Fruit fly (Drosophila melanogaster): ENCODE measurements around the gene CG10920.

CG10920 gene

dm6 chrX:7883926-7884325 lies 29.9 kb upstream of the CG10920 start, which contains the start of gene Ir7f:
Gene Ir7f, minus strand, starts transcription at chrX:7884026.
- no peak for TF ChIP-seq Dfd (GFP tag; optimal IDR thresholded peaks at IDR 0.05)

DNA sequence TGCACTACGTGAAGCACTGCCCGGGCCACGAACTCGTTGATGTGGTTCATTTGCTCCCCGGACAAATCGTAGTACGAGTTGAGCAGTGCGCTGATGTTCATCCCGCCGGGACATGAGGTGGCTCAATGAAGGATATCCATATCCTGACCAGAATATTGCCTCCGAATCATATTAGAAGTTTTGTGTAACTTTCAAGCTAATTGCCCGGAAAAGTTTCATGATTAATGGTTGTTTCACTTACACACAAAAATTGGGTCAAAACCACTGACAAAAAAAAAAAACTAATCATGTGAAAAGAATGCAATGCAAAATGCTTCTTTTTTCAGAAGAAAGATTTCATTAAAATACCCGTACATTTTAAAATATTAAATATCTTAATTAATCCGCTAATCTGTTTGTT lies 27.5 kb upstream of the CG10920 start, which contains the start of gene Ir7e:
TSS of gene Ir7e (minus strand) at position 101 of the 400 bp plus-strand sequence.
- TF ChIP-seq CG9705 (GFP tag; optimal IDR thresholded peaks at IDR 0.05) (no peak), psq (GFP tag; optimal IDR thresholded peaks at IDR 0.05) (no peak), jim (GFP tag; optimal IDR thresholded peaks at IDR 0.05) (no peak), tai (GFP tag; optimal IDR thresholded peaks at IDR 0.05) (no peak), h (GFP tag; optimal IDR thresholded peaks at IDR 0.05) (no peak)

dm6 chrX:7878736-7879135 lies 24.7 kb upstream of the CG10920 start, which contains the start of gene Ir7d:
Gene Ir7d, minus strand, starts transcription at chrX:7878836.
- TF ChIP-seq Mio (GFP tag; optimal IDR thresholded peaks at IDR 0.05) (no peak), N (GFP tag; optimal IDR thresholded peaks at IDR 0.05) (no peak)

DNA sequence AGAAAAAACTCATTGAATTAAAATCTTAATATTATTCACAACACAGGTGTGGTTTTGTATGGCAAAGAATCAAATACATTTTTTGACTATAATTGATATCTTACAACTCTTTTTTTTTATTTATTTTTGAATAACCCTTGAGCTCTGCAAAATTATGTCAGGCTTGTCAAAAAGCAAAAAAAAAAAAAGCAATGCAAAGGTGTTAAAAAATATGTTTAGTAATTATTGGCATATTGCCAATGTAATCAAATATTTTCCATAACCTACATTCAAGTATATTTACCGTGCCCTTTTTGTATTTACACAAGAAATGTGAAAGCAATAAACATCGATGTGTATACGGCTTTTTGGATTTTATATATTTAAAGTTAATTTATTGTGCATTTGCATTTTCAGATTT lies 20.1 kb upstream of the CG10920 start, which contains the start of gene Ir7c:
TSS of gene Ir7c (plus strand) at position 301 of the 400 bp plus-strand sequence.
- TF ChIP-seq Dfd (GFP tag; optimal IDR thresholded peaks at IDR 0.05) (no peak), usp (GFP tag; optimal IDR thresholded peaks at IDR 0.05) (no peak), CG9705 (GFP tag; optimal IDR thresholded peaks at IDR 0.05) (no peak), Sp1 (GFP tag; optimal IDR thresholded peaks at IDR 0.05) (no peak), Hr78 (GFP tag; optimal IDR thresholded peaks at IDR 0.05) (no peak), GATAd (GFP tag; optimal IDR thresholded peaks at IDR 0.05) (no peak), Jra (GFP tag; optimal IDR thresholded peaks at IDR 0.05) (no peak), brk (GFP tag; optimal IDR thresholded peaks at IDR 0.05) (no peak)

DNA sequence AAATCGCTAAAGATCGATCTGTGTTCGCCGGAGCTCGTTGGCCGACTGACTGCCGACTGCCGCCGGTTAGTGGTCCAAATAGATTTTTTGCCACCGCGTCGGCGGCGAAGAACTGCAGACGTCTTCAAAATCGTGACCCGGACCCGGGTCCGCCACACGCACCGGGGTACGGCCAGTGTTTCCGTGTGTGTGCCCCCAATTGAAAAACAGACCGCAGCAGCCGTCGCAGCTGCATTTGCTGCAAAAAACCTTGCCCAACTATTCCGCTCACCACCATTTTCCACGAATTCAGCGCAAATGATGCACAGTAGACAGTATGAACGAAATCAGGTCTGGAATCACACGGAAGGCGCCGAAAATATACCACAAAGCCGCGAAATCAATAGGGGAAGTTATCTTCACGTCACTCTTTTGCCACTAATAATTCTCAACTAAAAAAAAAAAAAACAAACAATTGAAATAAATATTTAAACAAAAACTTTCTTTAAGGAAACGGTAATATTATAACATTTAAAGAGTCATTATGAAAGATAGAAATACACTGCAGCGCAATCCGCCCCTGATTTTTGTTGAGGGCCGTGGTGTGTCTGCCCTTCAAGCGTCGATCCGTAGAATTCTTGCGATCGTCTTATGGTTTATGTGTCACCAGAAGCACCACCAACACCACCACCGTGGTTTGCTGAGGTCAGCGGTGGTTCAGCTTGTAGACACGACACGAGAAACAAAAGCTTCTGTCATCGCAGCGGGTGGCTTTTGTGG lies 19.3 kb upstream of the CG10920 start, which contains the start of gene dec:
TSS of gene dec (minus strand) at position 51 of the 759 bp plus-strand sequence.
- no peak for TF ChIP-seq fru (GFP tag; optimal IDR thresholded peaks at IDR 0.05)
- TF ChIP-seq Vsx2 (GFP tag; optimal IDR thresholded peaks at IDR 0.05; ENCODE audit: partially characterized antibody): no peak
- TF ChIP-seq sage (GFP tag; optimal IDR thresholded peaks at IDR 0.05): no peak

dm6 chrX:7866868-7867267 lies 12.8 kb upstream of the CG10920 start, which contains the start of gene Ir7b:
Gene Ir7b, minus strand, starts transcription at chrX:7866968.
- no peak for TF ChIP-seq HLH106 (tag; optimal IDR thresholded peaks at IDR 0.05)
- TF ChIP-seq Hr78 (GFP tag; optimal IDR thresholded peaks at IDR 0.05): no peak
- no peak for TF ChIP-seq pan (optimal IDR thresholded peaks at IDR 0.05)
- no peak for TF ChIP-seq Sp1 (GFP tag; optimal IDR thresholded peaks at IDR 0.05)
- no peak for TF ChIP-seq Abd-B (GFP tag; optimal IDR thresholded peaks at IDR 0.05)
- no peak for TF ChIP-seq Rel (GFP tag; optimal IDR thresholded peaks at IDR 0.05)
- TF ChIP-seq Rel (tag; optimal IDR thresholded peaks at IDR 0.05): no peak
- TF ChIP-seq N (GFP tag; optimal IDR thresholded peaks at IDR 0.05): no peak
- no peak for TF ChIP-seq woc (GFP tag; optimal IDR thresholded peaks at IDR 0.05)
- TF ChIP-seq CrebA (GFP tag; optimal IDR thresholded peaks at IDR 0.05; ENCODE audit: borderline replicate concordance): no peak
- no peak for TF ChIP-seq usp (GFP tag; optimal IDR thresholded peaks at IDR 0.05)
- no peak for TF ChIP-seq CG32264 (GFP tag; optimal IDR thresholded peaks at IDR 0.05)

- no peak for TF ChIP-seq psq (GFP tag; optimal IDR thresholded peaks at IDR 0.05)
- TF ChIP-seq lola (GFP tag; optimal IDR thresholded peaks at IDR 0.05): no peak
- no peak for TF ChIP-seq Hnf4 (GFP tag; optimal IDR thresholded peaks at IDR 0.05)
- TF ChIP-seq Jra (GFP tag; optimal IDR thresholded peaks at IDR 0.05): no peak
- TF ChIP-seq sage (GFP tag; optimal IDR thresholded peaks at IDR 0.05): no peak
- TF ChIP-seq Hr78 (GFP tag; optimal IDR thresholded peaks at IDR 0.05): no peak
- TF ChIP-seq ey (GFP tag; optimal IDR thresholded peaks at IDR 0.05): no peak
These were observed 3.8 kb upstream of the CG10920 start, which contains the start of gene CG1409 for dm6 chrX:7857873-7858272. Gene CG1409, plus strand, starts transcription at chrX:7858173.
